Worm (Caenorhabditis elegans) whole organism, midembryonic: ENCODE measurements around the gene C25G4.17.

Experiments
- T22C8.4 ChIP-seq: fragments of 200-800 bp; sonication (Bioruptor generic); IDR thresholded peaks from 2 replicates; pipeline ENCODE4 v1.3.6; 2022; ENCODE audit warnings: missing genetic modification characterization, missing compliant biosample characterization
- cog-1 ChIP-seq: sonication (generic microtip); optimal IDR thresholded peaks from 2 replicates; lab custom pipeline; 2016; ENCODE audit warnings: missing genetic modification characterization, missing compliant biosample characterization
- flt-1 ChIP-seq: fragments of 200-800 bp; sonication (Bioruptor generic); IDR thresholded peaks from 2 replicates; pipeline ENCODE4 v1.3.6; 2022; ENCODE audit warnings: missing genetic modification characterization, missing compliant biosample characterization
- klf-2 ChIP-seq: fragments of 200-800 bp; sonication (Bioruptor generic); conservative IDR thresholded peaks from 2 replicates; pipeline ENCODE4 v1.3.6; 2022; ENCODE audit warnings: missing genetic modification reagents, missing genetic modification characterization, missing compliant biosample characterization
- med-1 ChIP-seq: sonication (generic microtip); optimal IDR thresholded peaks from 2 replicates; lab custom pipeline; 2017; ENCODE audit warnings: missing genetic modification characterization, mild to moderate bottlenecking, missing compliant biosample characterization, antibody characterized with exemption, missing genetic modification reagents; ENCODE audit not compliant: insufficient read depth
- ref-1 ChIP-seq: fragments of 200-800 bp; sonication (Bioruptor generic); conservative IDR thresholded peaks from 2 replicates; pipeline ENCODE4 v1.3.6; 2022; ENCODE audit warnings: missing genetic modification reagents, missing genetic modification characterization, missing compliant biosample characterization
- tab-1 ChIP-seq: fragments of 200-800 bp; sonication (Bioruptor generic); IDR thresholded peaks from 2 replicates; pipeline ENCODE4 v1.3.6; 2022; ENCODE audit warnings: missing genetic modification characterization, missing compliant biosample characterization
- ztf-23 ChIP-seq: fragments of 200-800 bp; sonication (Bioruptor generic); IDR thresholded peaks from 2 replicates; pipeline ENCODE4 v1.3.6; 2022; ENCODE audit warnings: missing genetic modification reagents, missing genetic modification characterization, missing compliant biosample characterization
- ztf-29 ChIP-seq: fragments of 200-800 bp; sonication (Bioruptor generic); IDR thresholded peaks from 2 replicates; pipeline ENCODE4 v1.3.6; 2022; ENCODE audit warnings: missing genetic modification reagents, missing genetic modification characterization, missing compliant biosample characterization

- TF ChIP-seq ztf-29 (no peak), ztf-23 (GFP tag; lab: Robert Waterston, UW) (no peak), flt-1 (GFP tag; lab: Robert Waterston, UW) (no peak), T22C8.4 (GFP tag; lab: Robert Waterston, UW) (no peak), med-1 (GFP tag; lab: Kevin White, UChicago) (no peak), klf-2 (no peak), tab-1 (GFP tag; lab: Robert Waterston, UW) (no peak), ref-1 (GFP tag; lab: Robert Waterston, UW) (no peak), cog-1 (tag; lab: Kevin White, UChicago) (no peak)
Observed at ce11 chrIV:12468359-12468758, 26.5 kb downstream of the C25G4.17 start, which contains the start of gene igdb-2.
